Worm (Caenorhabditis elegans) whole organism, early embryonic: Measurements from ENCODE around the gene W08E12.7.

Source experiments
- B0310.2 ChIP-seq: sonication (generic microtip); optimal IDR thresholded peaks from 2 replicates; lab custom pipeline; 2016; ENCODE audit warnings: mild to moderate bottlenecking, missing genetic modification characterization, missing compliant biosample characterization
- F13C5.2 ChIP-seq: sonication (generic microtip); optimal IDR thresholded peaks from 2 replicates; lab custom pipeline; 2017; ENCODE audit warnings: mild to moderate bottlenecking, missing genetic modification characterization, inconsistent platforms, missing compliant biosample characterization
- aly-1 ChIP-seq: sonication (generic microtip); optimal IDR thresholded peaks from 2 replicates; lab custom pipeline; 2016; ENCODE audit warnings: missing genetic modification characterization, missing compliant biosample characterization
- ama-1 ChIP-seq: fragments of 150-350 bp; optimal IDR thresholded peaks from 2 replicates; lab custom pipeline; 2014
- ceh-13 ChIP-seq: fragments of 200-800 bp; sonication (Bioruptor generic); optimal IDR thresholded peaks from 2 replicates; lab custom pipeline; 2018; ENCODE audit warnings: mild to moderate bottlenecking, missing genetic modification characterization, missing compliant biosample characterization
- ceh-36 ChIP-seq: sonication (generic microtip); optimal IDR thresholded peaks from 2 replicates; lab custom pipeline; 2016; ENCODE audit warnings: missing genetic modification characterization, inconsistent platforms, missing compliant biosample characterization
- ets-7 ChIP-seq: sonication (generic microtip); optimal IDR thresholded peaks from 2 replicates; lab custom pipeline; 2016; ENCODE audit warnings: missing genotype, missing genetic modification characterization, missing compliant biosample characterization
- flt-1 ChIP-seq: fragments of 200-800 bp; sonication (Bioruptor generic); IDR thresholded peaks from 2 replicates; pipeline ENCODE4 v1.3.6; 2022; ENCODE audit warnings: missing genetic modification characterization, missing compliant biosample characterization
- hmbx-1 ChIP-seq: sonication (generic microtip); optimal IDR thresholded peaks from 2 replicates; lab custom pipeline; 2016; ENCODE audit warnings: mild to moderate bottlenecking, missing genetic modification characterization, missing compliant biosample characterization
- hmg-4 ChIP-seq: fragments of 200-800 bp; sonication (Bioruptor generic); optimal IDR thresholded peaks from 2 replicates; lab custom pipeline; 2018; ENCODE audit warnings: mild to moderate bottlenecking, missing genetic modification characterization, missing compliant biosample characterization
- hnd-1 ChIP-seq: sonication (generic microtip); optimal IDR thresholded peaks from 2 replicates; lab custom pipeline; 2016; ENCODE audit warnings: missing genetic modification characterization, missing compliant biosample characterization
- pes-1 ChIP-seq: fragments of 200-800 bp; sonication (Bioruptor generic); IDR thresholded peaks from 2 replicates; pipeline ENCODE4 v1.3.6; 2022; ENCODE audit warnings: missing genetic modification reagents, missing genetic modification characterization, missing compliant biosample characterization
- scrt-1 ChIP-seq: fragments of 200-800 bp; sonication (Bioruptor generic); IDR thresholded peaks from 2 replicates; pipeline ENCODE4 v1.3.6; 2022; ENCODE audit warnings: missing genetic modification characterization, missing compliant biosample characterization
- sea-1 ChIP-seq: fragments of 200-800 bp; sonication (Bioruptor generic); conservative IDR thresholded peaks from 2 replicates; pipeline ENCODE4 v1.3.6; 2022; ENCODE audit warnings: missing genetic modification characterization, missing compliant biosample characterization
- tbx-11 ChIP-seq: fragments of 200-800 bp; sonication (Bioruptor generic); IDR thresholded peaks from 2 replicates; pipeline ENCODE4 v1.3.6; 2022; ENCODE audit warnings: missing genetic modification characterization, missing compliant biosample characterization
- tbx-37 ChIP-seq: fragments of 200-800 bp; sonication (Bioruptor generic); conservative IDR thresholded peaks from 2 replicates; pipeline ENCODE4 v1.3.6; 2022; ENCODE audit warnings: missing genetic modification reagents, missing genetic modification characterization, missing compliant biosample characterization
- tra-4 ChIP-seq: sonication (generic microtip); optimal IDR thresholded peaks from 2 replicates; lab custom pipeline; 2017; ENCODE audit warnings: missing genetic modification characterization, missing compliant biosample characterization

W08E12.7 gene

ce11 chrIV:3258528-3258927 is 36.4 kb upstream of the W08E12.7 start, which contains the start of gene T26C12.1:
TSS of gene T26C12.1 (plus strand) at chrIV:3258910.
- no peak for TF ChIP-seq hmbx-1
- TF ChIP-seq hmg-4 (GFP tag; lab: Kevin White, UChicago), result no peak
- no peak for TF ChIP-seq tra-4 (tag; lab: Kevin White, UChicago)
- no peak for TF ChIP-seq tbx-11 (GFP tag; lab: Robert Waterston, UW)
- TF ChIP-seq sea-1 (GFP tag; lab: Robert Waterston, UW), result no peak
- TF ChIP-seq pes-1, result no peak
- TF ChIP-seq ets-7 (tag; lab: Kevin White, UChicago), result no peak
- TF ChIP-seq ceh-13 (GFP tag; lab: Kevin White, UChicago), result no peak
- no peak for TF ChIP-seq ama-1 (lab: Kevin White, UChicago)
- TF ChIP-seq hnd-1 (tag; lab: Kevin White, UChicago), result no peak
- TF ChIP-seq B0310.2 (tag; lab: Kevin White, UChicago), result no peak
- TF ChIP-seq aly-1, result no peak
- TF ChIP-seq ceh-36 (tag; lab: Kevin White, UChicago), result no peak
- TF ChIP-seq tbx-37 (GFP tag; lab: Robert Waterston, UW), result no peak
- no peak for TF ChIP-seq flt-1 (GFP tag; lab: Robert Waterston, UW)
- TF ChIP-seq F13C5.2 (tag; lab: Kevin White, UChicago), result no peak
- TF ChIP-seq scrt-1 (GFP tag; lab: Robert Waterston, UW), result no peak

ce11 chrIV:3260216-3260615 is 34.7 kb upstream of the W08E12.7 start:
- TF ChIP-seq F13C5.2 (tag; lab: Kevin White, UChicago), result no peak

- TF ChIP-seq pes-1 (no peak), tra-4 (tag; lab: Kevin White, UChicago) (no peak), ceh-36 (tag; lab: Kevin White, UChicago) (no peak), ceh-13 (GFP tag; lab: Kevin White, UChicago) (no peak), scrt-1 (GFP tag; lab: Robert Waterston, UW) (no peak), sea-1 (GFP tag; lab: Robert Waterston, UW) (no peak)
Measured at ce11 chrIV:3261761-3262160, 33.2 kb upstream of the W08E12.7 start.

ce11 chrIV:3265657-3266056 is 29.3 kb upstream of the W08E12.7 start, which contains the start of gene T26C12.2:
TSS of gene T26C12.2 (minus strand) at chrIV:3265757.
- TF ChIP-seq sea-1 (GFP tag; lab: Robert Waterston, UW) (no peak), ceh-36 (tag; lab: Kevin White, UChicago) (no peak), tbx-11 (GFP tag; lab: Robert Waterston, UW) (no peak), ama-1 (lab: Kevin White, UChicago) (no peak)

ce11 chrIV:3266841-3267240 is 28.1 kb upstream of the W08E12.7 start:
- TF ChIP-seq tra-4 (tag; lab: Kevin White, UChicago) (no peak), aly-1 (no peak), ets-7 (tag; lab: Kevin White, UChicago) (no peak)

ce11 chrIV:3267581-3267980 is 27.4 kb upstream of the W08E12.7 start, which contains the start of gene clec-173:
TSS of gene clec-173 (minus strand) at chrIV:3267681.
- no peak for TF ChIP-seq tbx-37 (GFP tag; lab: Robert Waterston, UW)
- no peak for TF ChIP-seq hnd-1 (tag; lab: Kevin White, UChicago)
- no peak for TF ChIP-seq hmbx-1
- TF ChIP-seq ceh-13 (GFP tag; lab: Kevin White, UChicago), result no peak
- TF ChIP-seq sea-1 (GFP tag; lab: Robert Waterston, UW), result no peak
- TF ChIP-seq flt-1 (GFP tag; lab: Robert Waterston, UW), result no peak
- TF ChIP-seq hmg-4 (GFP tag; lab: Kevin White, UChicago), result no peak
- no peak for TF ChIP-seq scrt-1 (GFP tag; lab: Robert Waterston, UW)
- no peak for TF ChIP-seq tra-4 (tag; lab: Kevin White, UChicago)
- TF ChIP-seq F13C5.2 (tag; lab: Kevin White, UChicago), result no peak
- TF ChIP-seq aly-1, result no peak
- no peak for TF ChIP-seq ceh-36 (tag; lab: Kevin White, UChicago)
- no peak for TF ChIP-seq pes-1
- TF ChIP-seq ets-7 (tag; lab: Kevin White, UChicago), result no peak
- TF ChIP-seq B0310.2 (tag; lab: Kevin White, UChicago), result no peak
- no peak for TF ChIP-seq tbx-11 (GFP tag; lab: Robert Waterston, UW)
- no peak for TF ChIP-seq ama-1 (lab: Kevin White, UChicago)

ce11 chrIV:3271342-3271741 is 23.6 kb upstream of the W08E12.7 start:
- TF ChIP-seq B0310.2 (tag; lab: Kevin White, UChicago) (no peak), ets-7 (tag; lab: Kevin White, UChicago) (no peak), tra-4 (tag; lab: Kevin White, UChicago) (no peak), ceh-13 (GFP tag; lab: Kevin White, UChicago) (no peak), hmg-4 (GFP tag; lab: Kevin White, UChicago) (no peak), scrt-1 (GFP tag; lab: Robert Waterston, UW) (no peak), flt-1 (GFP tag; lab: Robert Waterston, UW) (no peak), ama-1 (lab: Kevin White, UChicago) (no peak), hmbx-1 (no peak), tbx-37 (GFP tag; lab: Robert Waterston, UW) (no peak), hnd-1 (tag; lab: Kevin White, UChicago) (no peak), pes-1 (no peak), sea-1 (GFP tag; lab: Robert Waterston, UW) (no peak), ceh-36 (tag; lab: Kevin White, UChicago) (no peak), F13C5.2 (tag; lab: Kevin White, UChicago) (no peak), aly-1 (no peak)

- no peak for TF ChIP-seq hmg-4 (GFP tag; lab: Kevin White, UChicago)
- TF ChIP-seq ama-1 (lab: Kevin White, UChicago), result no peak
- TF ChIP-seq ceh-13 (GFP tag; lab: Kevin White, UChicago), result no peak
- no peak for TF ChIP-seq tbx-37 (GFP tag; lab: Robert Waterston, UW)
- no peak for TF ChIP-seq B0310.2 (tag; lab: Kevin White, UChicago)
Measured at ce11 chrIV:3273295-3273694, 21.6 kb upstream of the W08E12.7 start, which contains the start of gene T26C12.3. TSS of gene T26C12.3 (minus strand) at chrIV:3273395.
